Worm (Caenorhabditis elegans) whole organism, young adult: ENCODE measurements around the gene allo-1.
"Not testable (repeated sequence)": the region's sequence is repeated elsewhere in the genome, so short reads cannot be mapped to it uniquely, and the experiment has no call there.

ENCODE experiments used
- ama-1 ChIP-seq, 3 experiments: fragments of 150-350 bp in 1 of 3; sonication (generic microtip) in 2 of 3; optimal IDR thresholded peaks; 2 replicates each; lab custom pipeline; 2014 to 2018; ENCODE audit warnings: missing biosample characterization in 2 of 3, missing genetic modification characterization in 2 of 3, missing genetic modification reagents in 2 of 3
- attf-3 ChIP-seq: fragments of 200-800 bp; sonication (Bioruptor generic); conservative IDR thresholded peaks from 2 replicates; pipeline ENCODE4 v1.3.6; 2022; ENCODE audit warnings: missing genetic modification reagents, missing genetic modification characterization, missing compliant biosample characterization
- ccch-3 ChIP-seq: fragments of 200-800 bp; sonication (Bioruptor generic); optimal IDR thresholded peaks from 2 replicates; lab custom pipeline; 2018; ENCODE audit warnings: mild to moderate bottlenecking, missing genetic modification characterization, missing compliant biosample characterization
- ceh-27 ChIP-seq: fragments of 200-800 bp; sonication (Bioruptor generic); optimal IDR thresholded peaks from 2 replicates; lab custom pipeline; 2018; ENCODE audit warnings: mild to moderate bottlenecking, missing genetic modification characterization, moderate library complexity, missing compliant biosample characterization
- ets-4 ChIP-seq: fragments of 200-800 bp; sonication (Bioruptor generic); optimal IDR thresholded peaks from 2 replicates; lab custom pipeline; 2018; ENCODE audit warnings: mild to moderate bottlenecking, missing genetic modification characterization, missing compliant biosample characterization
- madf-8 ChIP-seq: fragments of 200-800 bp; sonication (Bioruptor generic); conservative IDR thresholded peaks from 2 replicates; pipeline ENCODE4 v1.3.6; 2022; ENCODE audit warnings: missing genetic modification reagents, missing genetic modification characterization, missing compliant biosample characterization
- rec-8 ChIP-seq, 2 experiments: sonication (generic microtip); optimal IDR thresholded peaks; 2 replicates each; lab custom pipeline; 2016; ENCODE audit warnings: mild to moderate bottlenecking in 2 of 2, missing genetic modification characterization in 2 of 2, missing genetic modification reagents in 2 of 2, missing genotype in 2 of 2, missing biosample characterization in 1 of 2, missing compliant biosample characterization in 1 of 2, moderate library complexity in 1 of 2
- sdz-38 ChIP-seq: sonication (generic microtip); optimal IDR thresholded peaks from 2 replicates; lab custom pipeline; 2016; ENCODE audit warnings: missing genotype, missing genetic modification characterization, missing compliant biosample characterization
- tbx-9 ChIP-seq: sonication (generic microtip); optimal IDR thresholded peaks from 2 replicates; lab custom pipeline; 2016; ENCODE audit warnings: borderline replicate concordance, missing genetic modification characterization, inconsistent platforms, missing compliant biosample characterization
- unc-62 ChIP-seq: fragments of 150-350 bp; optimal IDR thresholded peaks from 2 replicates; lab custom pipeline; 2014; ENCODE audit warnings: missing biosample characterization, missing genetic modification reagents, missing genetic modification characterization

DNA sequence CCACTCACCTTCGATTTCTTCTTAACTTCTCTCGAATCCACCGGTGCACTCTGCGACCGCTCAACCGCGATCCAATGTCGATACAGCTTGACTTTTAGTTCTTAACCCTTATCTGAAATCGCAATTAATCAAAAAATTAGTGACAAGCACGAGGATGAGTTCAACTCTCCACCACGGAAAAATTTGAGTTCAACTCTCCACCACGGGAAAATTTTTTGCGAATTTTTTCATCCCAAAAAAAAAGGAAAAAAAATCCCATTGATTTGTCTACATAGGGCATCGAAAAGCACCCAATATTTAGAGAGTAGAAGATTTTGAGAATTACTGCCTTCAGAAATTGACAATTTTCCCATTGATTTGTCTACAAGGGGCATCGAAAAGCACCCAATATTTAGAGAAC is 42.8 kb downstream of the allo-1 start, which contains the start of gene glb-19:
- not testable (repeated sequence) for TF ChIP-seq madf-8 (GFP tag; lab: Robert Waterston, UW); rec-8 (tag; optimal IDR thresholded peaks at IDR 0.05; lab: Kevin White, UChicago); ama-1 (optimal IDR thresholded peaks at IDR 0.05; lab: Kevin White, UChicago); ama-1 (GFP tag; optimal IDR thresholded peaks at IDR 0.05; lab: Kevin White, UChicago); ceh-27 (GFP tag; lab: Kevin White, UChicago); ccch-3 (GFP tag; lab: Kevin White, UChicago); attf-3 (GFP tag; lab: Robert Waterston, UW); unc-62 (GFP tag; lab: Kevin White, UChicago); sdz-38; tbx-9 (tag; lab: Kevin White, UChicago); ets-4 (GFP tag; lab: Kevin White, UChicago)
